Worm (Caenorhabditis elegans): Measurements from ENCODE around the gene mlt-3.

- TF ChIP-seq ztf-23 (GFP tag; IDR thresholded peaks at IDR 0.05) (no peak), T22C8.4 (GFP tag; IDR thresholded peaks at IDR 0.05) (no peak)
Measured at ce11 chrIV:12229679-12230078, 2.8 kb upstream of the mlt-3 start, which contains the start of gene sre-18.

Measured in whole organism, midembryonic.